Worm (Caenorhabditis elegans) whole organism, young adult: Measurements from ENCODE around the gene hex-3.
A peak's percentile ranks its signal among the peaks of the same experiment; 100 is the strongest.

Experiments
- B0035.1 ChIP-seq: sonication (generic microtip); optimal IDR thresholded peaks from 2 replicates; lab custom pipeline; 2016; ENCODE audit warnings: missing genetic modification characterization, mild to moderate bottlenecking, missing compliant biosample characterization, missing genotype, missing genetic modification reagents
- B0261.1 ChIP-seq: sonication (generic microtip); optimal IDR thresholded peaks from 2 replicates; lab custom pipeline; 2016; ENCODE audit warnings: mild to moderate bottlenecking, missing genetic modification characterization, moderate library complexity, missing compliant biosample characterization
- C06A6.2 ChIP-seq: fragments of 200-800 bp; sonication (Bioruptor generic); conservative IDR thresholded peaks from 2 replicates; pipeline ENCODE4 v1.3.6; 2022; ENCODE audit warnings: missing genetic modification characterization, missing compliant biosample characterization
- D2030.7 ChIP-seq: fragments of 200-800 bp; sonication (Bioruptor generic); IDR thresholded peaks from 2 replicates; pipeline ENCODE4 v1.3.6; 2022; ENCODE audit warnings: missing genetic modification reagents, missing genetic modification characterization, missing compliant biosample characterization
- F10E7.11 ChIP-seq: sonication (generic microtip); optimal IDR thresholded peaks from 2 replicates; lab custom pipeline; 2017; ENCODE audit warnings: mild to moderate bottlenecking, missing genetic modification characterization, moderate library complexity, missing compliant biosample characterization
- F37B4.10 ChIP-seq: fragments of 200-800 bp; sonication (Bioruptor generic); IDR thresholded peaks from 2 replicates; pipeline ENCODE4 v1.3.6; 2022; ENCODE audit warnings: missing genetic modification characterization, missing compliant biosample characterization
- F49E8.2 ChIP-seq: sonication (generic microtip); optimal IDR thresholded peaks from 3 replicates; lab custom pipeline; 2017; ENCODE audit warnings: missing genetic modification characterization, mild to moderate bottlenecking, missing compliant biosample characterization, antibody characterized with exemption, moderate library complexity; ENCODE audit not compliant: insufficient read depth
- F52B5.7 ChIP-seq: sonication (generic microtip); optimal IDR thresholded peaks from 2 replicates; lab custom pipeline; 2016; ENCODE audit warnings: mild to moderate bottlenecking, missing genetic modification characterization, missing compliant biosample characterization
- F57C9.4 ChIP-seq: sonication (generic microtip); optimal IDR thresholded peaks from 2 replicates; lab custom pipeline; 2017; ENCODE audit warnings: mild to moderate bottlenecking, missing genetic modification characterization, missing compliant biosample characterization
- Y53G8AR.9 ChIP-seq: fragments of 200-800 bp; sonication (Bioruptor generic); conservative IDR thresholded peaks from 2 replicates; pipeline ENCODE4 v1.3.6; 2022; ENCODE audit warnings: missing genetic modification reagents, missing genetic modification characterization, missing compliant biosample characterization
- Y79H2A.3 ChIP-seq: fragments of 200-800 bp; sonication (Bioruptor generic); conservative IDR thresholded peaks from 2 replicates; pipeline ENCODE4 v1.3.6; 2022; ENCODE audit warnings: missing genetic modification reagents, missing genetic modification characterization, missing compliant biosample characterization
- Y95B8A.8 ChIP-seq: fragments of 200-800 bp; sonication (Bioruptor generic); IDR thresholded peaks from 2 replicates; pipeline ENCODE4 v1.3.6; 2022; ENCODE audit warnings: missing genetic modification reagents, missing genetic modification characterization, missing compliant biosample characterization
- akir-1 ChIP-seq: fragments of 200-800 bp; sonication (Bioruptor generic); optimal IDR thresholded peaks from 2 replicates; lab custom pipeline; 2018; ENCODE audit warnings: mild to moderate bottlenecking, missing genetic modification characterization, moderate library complexity, missing compliant biosample characterization
- attf-5 ChIP-seq: fragments of 200-800 bp; sonication (Bioruptor generic); optimal IDR thresholded peaks from 2 replicates; lab custom pipeline; 2018; ENCODE audit warnings: mild to moderate bottlenecking, missing genetic modification characterization, missing compliant biosample characterization
- cebp-2 ChIP-seq: fragments of 200-800 bp; sonication (Bioruptor generic); IDR thresholded peaks from 2 replicates; pipeline ENCODE4 v1.3.6; 2022; ENCODE audit warnings: missing genetic modification characterization, missing compliant biosample characterization
- ceh-100 ChIP-seq: fragments of 200-800 bp; sonication (Bioruptor generic); IDR thresholded peaks from 2 replicates; pipeline ENCODE4 v1.3.6; 2022; ENCODE audit warnings: missing genetic modification reagents, missing genetic modification characterization, missing compliant biosample characterization
- ceh-27 ChIP-seq: fragments of 200-800 bp; sonication (Bioruptor generic); optimal IDR thresholded peaks from 2 replicates; lab custom pipeline; 2018; ENCODE audit warnings: mild to moderate bottlenecking, missing genetic modification characterization, moderate library complexity, missing compliant biosample characterization
- ceh-40 ChIP-seq: fragments of 200-800 bp; sonication (Bioruptor generic); IDR thresholded peaks from 2 replicates; pipeline ENCODE4 v1.3.6; 2022; ENCODE audit warnings: missing genetic modification characterization, missing compliant biosample characterization
- ceh-58 ChIP-seq: fragments of 200-800 bp; sonication (Bioruptor generic); IDR thresholded peaks from 2 replicates; pipeline ENCODE4 v1.3.6; 2022; ENCODE audit warnings: missing genetic modification characterization, missing compliant biosample characterization
- die-1 ChIP-seq: sonication (generic microtip); optimal IDR thresholded peaks from 2 replicates; lab custom pipeline; 2016; ENCODE audit warnings: missing genotype, mild to moderate bottlenecking, missing genetic modification characterization, missing compliant biosample characterization
- dpff-1 ChIP-seq: sonication (generic microtip); optimal IDR thresholded peaks from 2 replicates; lab custom pipeline; 2017; ENCODE audit warnings: mild to moderate bottlenecking, missing genetic modification characterization, missing compliant biosample characterization
- ets-4 ChIP-seq: fragments of 200-800 bp; sonication (Bioruptor generic); optimal IDR thresholded peaks from 2 replicates; lab custom pipeline; 2018; ENCODE audit warnings: mild to moderate bottlenecking, missing genetic modification characterization, missing compliant biosample characterization
- hlh-12 ChIP-seq: sonication (generic microtip); optimal IDR thresholded peaks from 2 replicates; lab custom pipeline; 2016; ENCODE audit warnings: missing genetic modification characterization, missing compliant biosample characterization
- hsf-1 ChIP-seq: fragments of 200-800 bp; sonication (Bioruptor generic); IDR thresholded peaks from 2 replicates; pipeline ENCODE4 v1.3.6; 2022; ENCODE audit warnings: missing genetic modification reagents, missing genetic modification characterization, missing compliant biosample characterization
- lsy-27 ChIP-seq: sonication (generic microtip); optimal IDR thresholded peaks from 2 replicates; lab custom pipeline; 2017; ENCODE audit warnings: missing genetic modification characterization, mild to moderate bottlenecking, missing compliant biosample characterization, antibody characterized with exemption, missing genotype, borderline replicate concordance; ENCODE audit not compliant: insufficient read depth
- madf-10 ChIP-seq: sonication (generic microtip); optimal IDR thresholded peaks from 2 replicates; lab custom pipeline; 2016; ENCODE audit warnings: mild to moderate bottlenecking, missing genetic modification characterization, missing compliant biosample characterization
- mes-4 ChIP-seq: sonication (generic microtip); optimal IDR thresholded peaks from 2 replicates; lab custom pipeline; 2016; ENCODE audit warnings: missing genotype, missing genetic modification characterization, missing compliant biosample characterization
- mxl-1 ChIP-seq: sonication (generic microtip); optimal IDR thresholded peaks from 2 replicates; lab custom pipeline; 2016; ENCODE audit warnings: missing genetic modification characterization, missing compliant biosample characterization
- rec-8 ChIP-seq, 2 experiments: sonication (generic microtip); optimal IDR thresholded peaks; 2 replicates each; lab custom pipeline; 2016; ENCODE audit warnings: mild to moderate bottlenecking in 2 of 2, missing genetic modification characterization in 2 of 2, missing genetic modification reagents in 2 of 2, missing genotype in 2 of 2, missing biosample characterization in 1 of 2, missing compliant biosample characterization in 1 of 2, moderate library complexity in 1 of 2
- rpc-1 ChIP-seq, 2 experiments: fragments of 150-350 bp in 1 of 2; sonication (generic microtip) in 1 of 2; optimal IDR thresholded peaks; 2 replicates each; lab custom pipeline; 2014 to 2018; ENCODE audit warnings: missing biosample characterization in 1 of 2, missing genetic modification characterization in 1 of 2, missing genetic modification reagents in 1 of 2, missing genotype in 1 of 2
- sdz-38 ChIP-seq: sonication (generic microtip); optimal IDR thresholded peaks from 2 replicates; lab custom pipeline; 2016; ENCODE audit warnings: missing genotype, missing genetic modification characterization, missing compliant biosample characterization
- somi-1 ChIP-seq: fragments of 200-800 bp; sonication (Bioruptor generic); optimal IDR thresholded peaks from 2 replicates; lab custom pipeline; 2018; ENCODE audit warnings: mild to moderate bottlenecking, missing genetic modification characterization, missing compliant biosample characterization
- sptf-2 ChIP-seq: fragments of 200-800 bp; sonication (Bioruptor generic); optimal IDR thresholded peaks from 2 replicates; lab custom pipeline; 2018; ENCODE audit warnings: mild to moderate bottlenecking, missing genetic modification characterization, missing compliant biosample characterization
- tbp1 ChIP-seq: fragments of 200-800 bp; sonication (Bioruptor generic); optimal IDR thresholded peaks from 2 replicates; lab custom pipeline; 2018; ENCODE audit warnings: mild to moderate bottlenecking, missing genetic modification characterization, missing compliant biosample characterization
- tlf-1 ChIP-seq: fragments of 200-800 bp; sonication (Bioruptor generic); optimal IDR thresholded peaks from 2 replicates; lab custom pipeline; 2018; ENCODE audit warnings: mild to moderate bottlenecking, missing genetic modification characterization, missing compliant biosample characterization
- unc-130 ChIP-seq: sonication (generic microtip); optimal IDR thresholded peaks from 2 replicates; lab custom pipeline; 2016; ENCODE audit warnings: missing genetic modification reagents, missing genetic modification characterization, missing compliant biosample characterization
- xnd-1 ChIP-seq: sonication (generic microtip); optimal IDR thresholded peaks from 2 replicates; lab custom pipeline; 2016; ENCODE audit warnings: missing genotype, missing genetic modification reagents, missing genetic modification characterization, missing compliant biosample characterization
- zfh-2 ChIP-seq: fragments of 200-800 bp; sonication (Bioruptor generic); conservative IDR thresholded peaks from 2 replicates; pipeline ENCODE4 v1.3.6; 2022; ENCODE audit warnings: missing genetic modification reagents, missing genetic modification characterization, missing compliant biosample characterization
- ztf-18 ChIP-seq: sonication (generic microtip); optimal IDR thresholded peaks from 2 replicates; lab custom pipeline; 2016; ENCODE audit warnings: missing genotype, mild to moderate bottlenecking, missing genetic modification characterization, missing compliant biosample characterization
- ztf-25 ChIP-seq: fragments of 200-800 bp; sonication (Bioruptor generic); IDR thresholded peaks from 2 replicates; pipeline ENCODE4 v1.3.6; 2022; ENCODE audit warnings: missing genetic modification reagents, missing genetic modification characterization, missing compliant biosample characterization
- ztf-28 ChIP-seq: fragments of 200-800 bp; sonication (Bioruptor generic); IDR thresholded peaks from 2 replicates; pipeline ENCODE4 v1.3.6; 2022; ENCODE audit warnings: missing genetic modification reagents, missing genetic modification characterization, missing compliant biosample characterization
- ztf-3 ChIP-seq: fragments of 200-800 bp; sonication (Bioruptor generic); optimal IDR thresholded peaks from 2 replicates; lab custom pipeline; 2018; ENCODE audit warnings: mild to moderate bottlenecking, missing genetic modification characterization, missing compliant biosample characterization

hex-3 gene

ce11 chrIII:10848858-10849257 lies at the start of gene hex-3, which contains the start of gene fbxb-85 (continued):
- TF ChIP-seq rec-8 (tag; optimal IDR thresholded peaks at IDR 0.05; lab: Kevin White, UChicago): peak in 1 of 2 experiments; percentile 45
- TF ChIP-seq mes-4 (tag; lab: Kevin White, UChicago): no peak
- peak; percentile 71 for TF ChIP-seq tbp1 (GFP tag; lab: Kevin White, UChicago)
- TF ChIP-seq sdz-38 (tag; lab: Kevin White, UChicago): no peak
- TF ChIP-seq cebp-2 (GFP tag; lab: Robert Waterston, UW): no peak
- TF ChIP-seq ets-4 (GFP tag; lab: Kevin White, UChicago): no peak
- peak; percentile 99 for TF ChIP-seq ztf-18 (tag; lab: Kevin White, UChicago)
- TF ChIP-seq mxl-1 (tag; lab: Kevin White, UChicago): no peak
- no peak for TF ChIP-seq lsy-27 (tag; lab: Kevin White, UChicago)
- TF ChIP-seq ceh-58 (GFP tag; lab: Robert Waterston, UW): no peak
- TF ChIP-seq hsf-1 (GFP tag; lab: Robert Waterston, UW): peak; percentile 81
- TF ChIP-seq ceh-27: peak; percentile 85
- no peak for TF ChIP-seq dpff-1
- TF ChIP-seq zfh-2 (GFP tag; lab: Robert Waterston, UW): peak; percentile 76
- TF ChIP-seq ztf-25 (GFP tag; lab: Robert Waterston, UW): no peak
- no peak for TF ChIP-seq ceh-40 (GFP tag; lab: Robert Waterston, UW)
- no peak for TF ChIP-seq B0261.1 (tag; lab: Kevin White, UChicago)
- peak; percentile 93 for TF ChIP-seq tlf-1 (GFP tag; lab: Kevin White, UChicago)
- peak; percentile 74 for TF ChIP-seq xnd-1 (tag; lab: Kevin White, UChicago)
- no peak for TF ChIP-seq sptf-2 (GFP tag; lab: Kevin White, UChicago)
- TF ChIP-seq F52B5.7 (tag; lab: Kevin White, UChicago): peak; percentile 22
- peak; percentile 96 for TF ChIP-seq Y53G8AR.9 (GFP tag; lab: Robert Waterston, UW)
- no peak for TF ChIP-seq hlh-12 (tag; lab: Kevin White, UChicago)
- peak; percentile 79 for TF ChIP-seq C06A6.2 (GFP tag; lab: Robert Waterston, UW)
- TF ChIP-seq madf-10 (tag; lab: Kevin White, UChicago): peak; percentile 65
- no peak for TF ChIP-seq rpc-1 (optimal IDR thresholded peaks at IDR 0.05; lab: Kevin White, UChicago)
- no peak for TF ChIP-seq rpc-1 (tag; optimal IDR thresholded peaks at IDR 0.05; lab: Kevin White, UChicago)
- peak; percentile 65 for TF ChIP-seq F49E8.2 (tag; lab: Kevin White, UChicago)
- peak; percentile 22 for TF ChIP-seq F57C9.4 (tag; lab: Kevin White, UChicago)
- peak; percentile 77 for TF ChIP-seq unc-130 (GFP tag; lab: Kevin White, UChicago)
- TF ChIP-seq ztf-3 (GFP tag; lab: Kevin White, UChicago): peak; percentile 29

- no peak for TF ChIP-seq die-1 (tag; lab: Kevin White, UChicago)
- no peak for TF ChIP-seq D2030.7 (GFP tag; lab: Robert Waterston, UW)
- no peak for TF ChIP-seq F37B4.10
- no peak for TF ChIP-seq Y79H2A.3 (GFP tag; lab: Robert Waterston, UW)
- TF ChIP-seq F10E7.11: no peak
- TF ChIP-seq akir-1 (GFP tag; lab: Kevin White, UChicago): no peak
- no peak for TF ChIP-seq Y95B8A.8 (GFP tag; lab: Robert Waterston, UW)
- TF ChIP-seq ceh-100 (GFP tag; lab: Robert Waterston, UW): no peak
- TF ChIP-seq somi-1 (GFP tag; lab: Kevin White, UChicago): no peak
- no peak for TF ChIP-seq attf-5 (GFP tag; lab: Kevin White, UChicago)
- no peak for TF ChIP-seq ztf-25 (GFP tag; lab: Robert Waterston, UW)
- TF ChIP-seq B0035.1 (tag; lab: Kevin White, UChicago): no peak
- no peak for TF ChIP-seq ztf-28
Measured at ce11 chrIII:10802032-10802431, 47.0 kb upstream of the hex-3 start, which contains the start of gene K11D9.3. Gene K11D9.3 (minus strand): TSS chrIII:10802212.
